Fruit fly (Drosophila melanogaster) whole organism, embryonic: ENCODE measurements around the gene Ddc.

Source experiments
- B-H2 ChIP-seq: fragments of 200-800 bp; sonication (Bioruptor generic); optimal IDR thresholded peaks from 2 replicates; lab custom pipeline; 2018; ENCODE audit warnings: missing biosample characterization, mild to moderate bottlenecking, missing genetic modification characterization
- Bgb ChIP-seq: fragments of 200-800 bp; sonication (Bioruptor generic); IDR thresholded peaks from 2 replicates; pipeline ENCODE4 v1.3.6; 2022; ENCODE audit warnings: missing biosample characterization, missing genetic modification characterization; ENCODE audit not compliant: partially characterized antibody
- Blimp-1 ChIP-seq: fragments of 200-800 bp; sonication (Bioruptor generic); optimal IDR thresholded peaks from 3 replicates; lab custom pipeline; 2018; ENCODE audit warnings: missing biosample characterization, missing genetic modification characterization, mild to moderate bottlenecking, moderate library complexity, missing genetic modification reagents
- CG10274 ChIP-seq: fragments of 200-800 bp; sonication (Bioruptor generic); optimal IDR thresholded peaks from 3 replicates; lab custom pipeline; 2017; ENCODE audit warnings: missing biosample characterization, mild to moderate bottlenecking, missing genetic modification characterization
- CG12236 ChIP-seq: fragments of 200-800 bp; sonication (Bioruptor generic); optimal IDR thresholded peaks from 2 replicates; lab custom pipeline; 2016; ENCODE audit warnings: missing biosample characterization, missing genetic modification characterization
- CG1233 ChIP-seq: fragments of 200-800 bp; sonication (Bioruptor generic); optimal IDR thresholded peaks from 4 replicates; lab custom pipeline; 2018; ENCODE audit warnings: missing biosample characterization, mild to moderate bottlenecking, missing genetic modification characterization
- CG17912 ChIP-seq: fragments of 200-800 bp; sonication (Bioruptor generic); optimal IDR thresholded peaks from 2 replicates; lab custom pipeline; 2018; ENCODE audit warnings: missing biosample characterization, mild to moderate bottlenecking, missing genetic modification characterization
- CG1832 ChIP-seq: fragments of 200-800 bp; sonication (Bioruptor generic); optimal IDR thresholded peaks from 2 replicates; lab custom pipeline; 2017; ENCODE audit warnings: missing biosample characterization, mild to moderate bottlenecking, missing genetic modification characterization, inconsistent platforms
- CG18619 ChIP-seq: fragments of 200-800 bp; sonication (Bioruptor generic); optimal IDR thresholded peaks from 3 replicates; lab custom pipeline; 2017; ENCODE audit warnings: missing biosample characterization, mild to moderate bottlenecking, missing genetic modification characterization
- CG34224 ChIP-seq: fragments of 200-800 bp; sonication (Bioruptor generic); IDR thresholded peaks from 3 replicates; pipeline ENCODE4 v1.3.6; 2022; ENCODE audit warnings: missing biosample characterization, missing genetic modification characterization; ENCODE audit not compliant: partially characterized antibody
- CG7357 ChIP-seq: fragments of 200-800 bp; sonication (Bioruptor generic); IDR thresholded peaks from 3 replicates; pipeline ENCODE4 v1.3.6; 2022; ENCODE audit warnings: missing biosample characterization, missing genetic modification characterization
- CG7987 ChIP-seq: fragments of 200-800 bp; sonication (Bioruptor generic); optimal IDR thresholded peaks from 2 replicates; lab custom pipeline; 2018; ENCODE audit warnings: missing biosample characterization, mild to moderate bottlenecking, missing genetic modification characterization, moderate library complexity
- CHES-1-like ChIP-seq: fragments of 200-800 bp; sonication (Bioruptor generic); optimal IDR thresholded peaks from 2 replicates; lab custom pipeline; 2016; ENCODE audit warnings: missing biosample characterization, missing genetic modification characterization
- CkIIα-i1 ChIP-seq: fragments of 200-800 bp; sonication (Bioruptor generic); IDR thresholded peaks from 2 replicates; pipeline ENCODE4 v1.3.6; 2022; ENCODE audit warnings: missing biosample characterization, missing genetic modification characterization
- Fer3 ChIP-seq: fragments of 200-800 bp; sonication (Bioruptor generic); optimal IDR thresholded peaks from 2 replicates; lab custom pipeline; 2018; ENCODE audit warnings: missing biosample characterization, mild to moderate bottlenecking, missing genetic modification characterization, moderate library complexity
- HLH3B ChIP-seq: fragments of 200-800 bp; sonication (Bioruptor generic); IDR thresholded peaks from 2 replicates; pipeline ENCODE4 v1.3.6; 2022; ENCODE audit warnings: missing biosample characterization, missing genetic modification characterization
- Hsf ChIP-seq: fragments of 200-800 bp; sonication (Bioruptor generic); optimal IDR thresholded peaks from 3 replicates; lab custom pipeline; 2016; ENCODE audit warnings: missing biosample characterization, missing genetic modification characterization
- MTF-1 ChIP-seq: fragments of 200-800 bp; sonication (Bioruptor generic); optimal IDR thresholded peaks from 2 replicates; lab custom pipeline; 2018; ENCODE audit warnings: missing biosample characterization, mild to moderate bottlenecking, missing genetic modification characterization, borderline replicate concordance
- NC2β ChIP-seq: fragments of 200-800 bp; sonication (Bioruptor generic); optimal IDR thresholded peaks from 2 replicates; lab custom pipeline; 2016; ENCODE audit warnings: missing biosample characterization, missing genetic modification characterization
- Oaz ChIP-seq: fragments of 200-800 bp; sonication (Bioruptor generic); IDR thresholded peaks from 2 replicates; pipeline ENCODE4 v1.3.6; 2022; ENCODE audit warnings: missing biosample characterization, missing genetic modification characterization
- Rfx ChIP-seq: fragments of 200-800 bp; sonication (Bioruptor generic); IDR thresholded peaks from 2 replicates; pipeline ENCODE4 v1.3.6; 2022; ENCODE audit warnings: missing biosample characterization, missing genetic modification characterization
- Sin3A ChIP-seq: fragments of >200 bp; optimal IDR thresholded peaks from 2 replicates; lab custom pipeline; 2018
- Usf ChIP-seq: fragments of 200-800 bp; sonication (Bioruptor generic); optimal IDR thresholded peaks from 2 replicates; lab custom pipeline; 2017; ENCODE audit warnings: missing genotype, missing biosample characterization, missing genetic modification characterization
- ap ChIP-seq: fragments of 200-800 bp; sonication (Bioruptor generic); IDR thresholded peaks from 2 replicates; pipeline ENCODE4 v1.3.6; 2022; ENCODE audit warnings: missing biosample characterization, missing genetic modification characterization
- ase ChIP-seq: fragments of 200-800 bp; sonication (Bioruptor generic); IDR thresholded peaks from 3 replicates; pipeline ENCODE4 v1.3.6; 2022; ENCODE audit warnings: missing biosample characterization, missing genetic modification characterization
- bab2 ChIP-seq: fragments of 200-800 bp; sonication (Bioruptor generic); optimal IDR thresholded peaks from 2 replicates; lab custom pipeline; 2016; ENCODE audit warnings: missing biosample characterization, missing genetic modification characterization
- bigmax ChIP-seq: fragments of 200-800 bp; sonication (Bioruptor generic); optimal IDR thresholded peaks from 2 replicates; lab custom pipeline; 2018; ENCODE audit warnings: missing biosample characterization, mild to moderate bottlenecking, missing genetic modification characterization
- chm ChIP-seq: fragments of 200-800 bp; sonication (Bioruptor generic); IDR thresholded peaks from 2 replicates; pipeline ENCODE4 v1.3.6; 2022; ENCODE audit warnings: missing biosample characterization, missing genetic modification characterization
- cwo ChIP-seq: fragments of 200-800 bp; sonication (Bioruptor generic); optimal IDR thresholded peaks from 3 replicates; lab custom pipeline; 2017; ENCODE audit warnings: missing biosample characterization, missing genetic modification characterization, mild to moderate bottlenecking, moderate library complexity, missing genetic modification reagents
- dmrt11E ChIP-seq: fragments of 200-800 bp; sonication (Bioruptor generic); optimal IDR thresholded peaks from 3 replicates; lab custom pipeline; 2018; ENCODE audit warnings: missing biosample characterization, mild to moderate bottlenecking, missing genetic modification characterization, moderate library complexity
- eve ChIP-seq, 2 experiments: fragments of >200 bp; optimal IDR thresholded peaks; 2 replicates each; lab custom pipeline; 2017; ENCODE audit warnings: missing biosample characterization in 2 of 2, missing genetic modification characterization in 2 of 2
- fd102C ChIP-seq: fragments of 200-800 bp; sonication (Bioruptor generic); optimal IDR thresholded peaks from 2 replicates; lab custom pipeline; 2018; ENCODE audit warnings: missing biosample characterization, mild to moderate bottlenecking, missing genetic modification characterization, moderate library complexity
- fd96Cb ChIP-seq: fragments of 200-800 bp; sonication (Bioruptor generic); optimal IDR thresholded peaks from 2 replicates; lab custom pipeline; 2018; ENCODE audit warnings: missing biosample characterization, mild to moderate bottlenecking, missing genetic modification characterization, moderate library complexity
- ftz-f1 ChIP-seq: fragments of 200-800 bp; sonication (Bioruptor generic); optimal IDR thresholded peaks from 2 replicates; lab custom pipeline; 2016; ENCODE audit warnings: missing biosample characterization, missing genetic modification characterization
- gsb ChIP-seq: fragments of 200-800 bp; sonication (Bioruptor generic); IDR thresholded peaks from 2 replicates; pipeline ENCODE4 v1.3.6; 2022; ENCODE audit warnings: missing biosample characterization, missing genetic modification characterization
- hbn ChIP-seq: fragments of 200-800 bp; sonication (Bioruptor generic); IDR thresholded peaks from 2 replicates; pipeline ENCODE4 v1.3.6; 2022; ENCODE audit warnings: missing biosample characterization, missing genetic modification characterization; ENCODE audit not compliant: partially characterized antibody
- hkb ChIP-seq, 2 experiments: fragments of 200-800 bp in 1 of 2; fragments of >200 bp in 1 of 2; sonication (Bioruptor generic) in 1 of 2; IDR thresholded peaks in 1 of 2; optimal IDR thresholded peaks in 1 of 2; 2 replicates each; pipeline versions ENCODE4 v1.3.6 to Lab custom; 2017 to 2022; ENCODE audit warnings: missing biosample characterization in 1 of 2, missing genetic modification characterization in 1 of 2
- lbe ChIP-seq: fragments of 200-800 bp; sonication (Bioruptor generic); optimal IDR thresholded peaks from 2 replicates; lab custom pipeline; 2016; ENCODE audit warnings: missing biosample characterization, mild to moderate bottlenecking, missing genetic modification characterization
- org-1 ChIP-seq: fragments of 200-800 bp; sonication (Bioruptor generic); optimal IDR thresholded peaks from 2 replicates; lab custom pipeline; 2017; ENCODE audit warnings: missing biosample characterization, missing genetic modification characterization
- otp ChIP-seq: fragments of 200-800 bp; sonication (Bioruptor generic); IDR thresholded peaks from 3 replicates; pipeline ENCODE4, ENCODE4 v1.3.6; 2022; ENCODE audit warnings: missing biosample characterization, missing genetic modification characterization
- rib ChIP-seq: fragments of 200-800 bp; sonication (Bioruptor generic); IDR thresholded peaks from 2 replicates; pipeline ENCODE4 v1.3.6; 2022; ENCODE audit warnings: missing biosample characterization, missing genetic modification characterization
- sd ChIP-seq: fragments of 200-800 bp; sonication (Bioruptor generic); optimal IDR thresholded peaks from 3 replicates; lab custom pipeline; 2018; ENCODE audit warnings: missing biosample characterization, mild to moderate bottlenecking, missing genetic modification characterization, moderate library complexity
- sim ChIP-seq: fragments of 200-800 bp; sonication (Bioruptor generic); IDR thresholded peaks from 2 replicates; pipeline ENCODE4 v1.3.6; 2022; ENCODE audit warnings: missing biosample characterization, missing genetic modification characterization
- slbo ChIP-seq: fragments of 200-800 bp; sonication (Bioruptor generic); IDR thresholded peaks from 2 replicates; pipeline ENCODE4 v1.3.6; 2022; ENCODE audit warnings: missing biosample characterization, missing genetic modification characterization
- so ChIP-seq: fragments of 200-800 bp; sonication (Bioruptor generic); IDR thresholded peaks from 3 replicates; pipeline ENCODE4 v1.3.6; 2022; ENCODE audit warnings: missing biosample characterization, missing genetic modification characterization
- tup ChIP-seq: fragments of 200-800 bp; sonication (Bioruptor generic); optimal IDR thresholded peaks from 2 replicates; lab custom pipeline; 2016; ENCODE audit warnings: missing biosample characterization, mild to moderate bottlenecking, missing genetic modification characterization, moderate library complexity
- vvl ChIP-seq: fragments of 200-800 bp; sonication (Bioruptor generic); IDR thresholded peaks from 2 replicates; pipeline ENCODE4 v1.3.6; 2022; ENCODE audit warnings: missing biosample characterization, missing genetic modification characterization
- wor ChIP-seq: fragments of 200-800 bp; sonication (Bioruptor generic); IDR thresholded peaks from 2 replicates; pipeline ENCODE4 v1.3.6; 2022; ENCODE audit warnings: missing biosample characterization, missing genetic modification characterization
- yki ChIP-seq: fragments of >200 bp; optimal IDR thresholded peaks from 3 replicates; lab custom pipeline; 2018
- zf30C ChIP-seq: fragments of 200-800 bp; sonication (Bioruptor generic); optimal IDR thresholded peaks from 3 replicates; lab custom pipeline; 2018; ENCODE audit warnings: missing biosample characterization, mild to moderate bottlenecking, missing genetic modification characterization

The Ddc gene

dm6 chr2L:19158005-19158666 lies 38.0 kb upstream of the Ddc start (continued):
- TF ChIP-seq MTF-1 (GFP tag; lab: Kevin White, UChicago) (peak; percentile 49), bigmax (GFP tag; lab: Kevin White, UChicago) (peak; percentile 39), Blimp-1 (GFP tag; lab: Kevin White, UChicago) (no peak), CG7987 (peak; percentile 67), CG17912 (GFP tag; lab: Kevin White, UChicago) (peak; percentile 65), CG12236 (GFP tag; lab: Kevin White, UChicago) (no peak), CG1233 (GFP tag; lab: Kevin White, UChicago) (no peak), HLH3B (GFP tag; lab: Robert Waterston, UW) (no peak; the same call in 1 of the 2 replicates), chm (GFP tag; lab: Robert Waterston, UW) (peak; percentile 77), slbo (GFP tag; lab: Robert Waterston, UW) (no peak), Fer3 (peak; percentile 23), CG34224 (GFP tag; lab: Robert Waterston, UW) (peak; percentile 61; the same call in 1 of the 3 replicates), Usf (GFP tag; lab: Kevin White, UChicago) (no peak), ase (GFP tag; lab: Robert Waterston, UW) (no peak), zf30C (GFP tag; lab: Kevin White, UChicago) (peak; percentile 41), rib (GFP tag; lab: Robert Waterston, UW) (0 out of 2 replicates have a peak, but pooled peaks have one; percentile 39), CkIIα-i1 (GFP tag; lab: Robert Waterston, UW) (no peak), B-H2 (peak; percentile 67), Sin3A (lab: Kevin White, UChicago) (no peak), org-1 (GFP tag; lab: Kevin White, UChicago) (no peak), Bgb (GFP tag; lab: Robert Waterston, UW) (peak; percentile 56; the same call in 1 of the 2 replicates), NC2β (GFP tag; lab: Kevin White, UChicago) (no peak), dmrt11E (tag; lab: Kevin White, UChicago) (peak; percentile 15), ap (GFP tag; lab: Robert Waterston, UW) (no peak), yki (peak; percentile 52), gsb (GFP tag; lab: Robert Waterston, UW) (no peak), CHES-1-like (no peak), cwo (peak; percentile 31), sim (GFP tag; lab: Robert Waterston, UW) (0 out of 2 replicates have a peak, but pooled peaks have one; percentile 4), Oaz (GFP tag; lab: Robert Waterston, UW) (no peak), CG18619 (GFP tag; lab: Kevin White, UChicago) (no peak), Rfx (GFP tag; lab: Robert Waterston, UW) (peak; percentile 37; the same call in 1 of the 2 replicates), CG1832 (GFP tag; lab: Kevin White, UChicago) (peak; percentile 83), ftz-f1 (GFP tag; lab: Kevin White, UChicago) (no peak), hkb (optimal IDR thresholded peaks at IDR 0.05; lab: Kevin White, UChicago) (no peak), hkb (GFP tag; IDR thresholded peaks at IDR 0.05; lab: Robert Waterston, UW) (0 out of 2 replicates have a peak, but pooled peaks have one; percentile 13), Hsf (GFP tag; lab: Kevin White, UChicago) (no peak), tup (no peak), CG10274 (GFP tag; lab: Kevin White, UChicago) (no peak), so (no peak), fd96Cb (tag; lab: Kevin White, UChicago) (no peak), CG7357 (GFP tag; lab: Robert Waterston, UW) (no peak), hbn (GFP tag; lab: Robert Waterston, UW) (0 out of 2 replicates have a peak, but pooled peaks have one; percentile 16), fd102C (GFP tag; lab: Kevin White, UChicago) (peak; percentile 19), eve (GFP tag; optimal IDR thresholded peaks at IDR 0.05; lab: Kevin White, UChicago) (no peak), vvl (peak; percentile 47; the same call in 1 of the 2 replicates), otp (GFP tag; lab: Robert Waterston, UW) (peak; percentile 39; the same call in 1 of the 3 replicates), sd (tag; lab: Kevin White, UChicago) (peak; percentile 75), wor (no peak), lbe (GFP tag; lab: Kevin White, UChicago) (peak; percentile 50), bab2 (GFP tag; lab: Kevin White, UChicago) (no peak)
